Fruit fly (Drosophila melanogaster) whole organism: Measurements from ENCODE around the gene Mcm10.

ENCODE experiments used
- CG8478 ChIP-seq: fragments of >200 bp; optimal IDR thresholded peaks from 2 replicates; lab custom pipeline; 2018; ENCODE audit warnings: inconsistent platforms
- Dll ChIP-seq: fragments of >200 bp; optimal IDR thresholded peaks from 2 replicates; lab custom pipeline; 2017
- EcR ChIP-seq, 2 experiments: fragments of >200 bp; optimal IDR thresholded peaks; 2 replicates each; lab custom pipeline; 2017; ENCODE audit warnings: missing biosample characterization in 2 of 2, missing genetic modification characterization in 2 of 2, missing genetic modification reagents in 2 of 2
- pan ChIP-seq: fragments of >200 bp; optimal IDR thresholded peaks from 2 replicates; lab custom pipeline; 2017
- psq ChIP-seq: fragments of >200 bp; optimal IDR thresholded peaks from 2 replicates; lab custom pipeline; 2017
- usp ChIP-seq: fragments of >200 bp; optimal IDR thresholded peaks from 2 replicates; lab custom pipeline; 2017; ENCODE audit warnings: missing biosample characterization, missing genetic modification characterization, mixed read lengths

Mcm10 gene

DNA sequence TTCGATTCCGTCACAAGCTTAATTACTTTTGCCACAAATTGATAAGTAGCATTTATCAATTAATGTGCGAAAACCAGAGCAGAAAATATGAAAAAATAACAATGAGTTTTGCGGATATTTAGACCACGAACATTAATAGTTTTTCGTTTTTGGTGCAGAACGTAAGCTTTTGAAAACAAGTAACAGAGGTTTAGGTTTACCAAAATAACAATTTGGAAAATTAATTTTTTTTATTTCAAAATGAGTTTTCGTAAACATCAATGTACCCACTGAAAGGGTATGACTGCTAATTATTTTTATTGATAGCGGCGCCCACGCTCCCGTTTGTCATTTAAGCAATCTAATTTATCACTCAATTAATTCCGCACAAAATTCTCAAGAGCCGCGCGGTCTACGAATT lies 15.6 kb downstream of the Mcm10 start:
- no peak for TF ChIP-seq EcR (GFP tag; optimal IDR thresholded peaks at IDR 0.05; lab: Kevin White, UChicago)

DNA sequence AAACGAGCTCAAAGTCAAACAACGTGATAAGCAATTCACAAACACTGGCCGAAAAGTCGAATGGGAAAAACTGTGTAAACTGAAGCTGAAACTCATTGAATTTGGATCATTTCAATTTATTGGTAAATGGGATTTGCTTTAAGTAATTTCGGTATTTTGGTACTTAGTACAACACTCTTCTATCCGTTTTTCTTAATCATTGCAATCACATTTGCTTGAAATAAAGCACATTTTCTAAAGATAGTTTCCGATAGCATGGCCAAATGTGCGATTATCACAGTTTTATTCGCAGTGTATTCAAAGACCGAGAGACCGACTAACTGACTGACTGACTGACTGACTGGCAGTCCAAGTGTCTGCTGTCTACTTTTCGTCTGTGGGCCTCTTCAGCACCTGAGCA lies 16.8 kb downstream of the Mcm10 start:
- TF ChIP-seq CG8478 (lab: Kevin White, UChicago) (no peak), Dll (lab: Kevin White, UChicago) (no peak), psq (lab: Kevin White, UChicago) (no peak), EcR (GFP tag; optimal IDR thresholded peaks at IDR 0.05; lab: Kevin White, UChicago) (no peak), pan (no peak), usp (GFP tag; lab: Kevin White, UChicago) (no peak)

DNA sequence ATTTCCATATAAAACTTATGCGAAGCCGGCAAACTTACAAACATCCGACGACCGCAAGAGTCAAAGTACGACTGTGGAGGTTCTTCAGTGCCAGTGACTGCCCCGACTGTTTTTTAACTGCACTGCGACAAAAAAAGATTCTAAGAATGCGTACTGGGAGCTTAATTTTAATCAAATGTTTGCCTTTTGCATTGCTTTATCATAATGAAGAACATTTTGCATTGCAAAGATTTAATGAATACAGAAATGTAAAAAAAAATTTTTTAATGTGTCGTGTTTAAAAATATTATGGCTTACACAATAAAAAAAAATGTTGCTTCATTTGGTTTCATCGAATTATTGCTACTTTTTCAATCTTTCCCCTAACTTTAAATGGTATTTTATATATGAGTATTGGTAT lies 17.4 kb downstream of the Mcm10 start:
- TF ChIP-seq EcR (GFP tag; optimal IDR thresholded peaks at IDR 0.05; lab: Kevin White, UChicago) (no peak), CG8478 (lab: Kevin White, UChicago) (no peak), Dll (lab: Kevin White, UChicago) (no peak), pan (no peak), psq (lab: Kevin White, UChicago) (no peak), usp (GFP tag; lab: Kevin White, UChicago) (no peak)

- no peak for TF ChIP-seq psq (lab: Kevin White, UChicago)
- no peak for TF ChIP-seq pan
- TF ChIP-seq EcR (GFP tag; optimal IDR thresholded peaks at IDR 0.05; lab: Kevin White, UChicago), result no peak
- TF ChIP-seq Dll (lab: Kevin White, UChicago), result no peak
- TF ChIP-seq usp (GFP tag; lab: Kevin White, UChicago), result no peak
These were observed 19.0 kb downstream of the Mcm10 start, which contains the start of gene Ret for dm6 chr2L:21198633-21199264. TSS of gene Ret (minus strand) at chr2L:21198762.

- TF ChIP-seq Dll (lab: Kevin White, UChicago) (no peak), CG8478 (lab: Kevin White, UChicago) (no peak), EcR (GFP tag; optimal IDR thresholded peaks at IDR 0.05; lab: Kevin White, UChicago) (no peak), psq (lab: Kevin White, UChicago) (no peak)
These were observed 20.5 kb downstream of the Mcm10 start, which contains the start of gene CG31624 for dm6 chr2L:21200275-21200674. TSS of gene CG31624 (minus strand) at chr2L:21200375.

- TF ChIP-seq psq (lab: Kevin White, UChicago) (no peak), pan (no peak), CG8478 (lab: Kevin White, UChicago) (no peak), Dll (lab: Kevin White, UChicago) (no peak), usp (GFP tag; lab: Kevin White, UChicago) (no peak), EcR (GFP tag; optimal IDR thresholded peaks at IDR 0.05; lab: Kevin White, UChicago) (no peak)
These were observed 23.0 kb downstream of the Mcm10 start, which contains the start of gene CG31988 for dm6 chr2L:21202702-21203101. TSS of gene CG31988 (minus strand) at chr2L:21202802.

DNA sequence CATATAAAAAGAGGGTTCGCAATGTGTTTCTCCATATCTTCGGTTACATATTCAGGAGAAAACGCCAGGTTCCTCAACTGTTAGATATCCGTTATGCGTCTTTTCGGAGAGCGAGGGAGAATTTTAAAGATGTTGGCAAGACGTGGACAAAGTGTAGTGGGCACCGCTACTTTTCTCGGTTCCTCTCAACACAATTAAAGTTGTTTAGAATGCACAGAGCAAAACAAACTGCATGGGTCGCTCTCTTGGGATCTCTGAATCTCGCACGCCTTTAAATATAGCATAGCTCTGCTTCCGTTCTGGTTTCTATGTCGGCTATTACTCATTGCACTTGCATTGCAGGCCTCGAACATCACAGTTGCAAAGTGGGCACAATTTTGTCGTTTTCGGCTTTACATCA lies 26.5 kb downstream of the Mcm10 start, which contains the start of gene clumsy:
clumsy (plus strand) TSS at position 301 of the 400 bp plus-strand sequence.
- TF ChIP-seq psq (lab: Kevin White, UChicago), result no peak
- TF ChIP-seq EcR (GFP tag; optimal IDR thresholded peaks at IDR 0.05; lab: Kevin White, UChicago), result no peak
- TF ChIP-seq Dll (lab: Kevin White, UChicago), result no peak
- no peak for TF ChIP-seq pan
- no peak for TF ChIP-seq usp (GFP tag; lab: Kevin White, UChicago)
- TF ChIP-seq CG8478 (lab: Kevin White, UChicago), result no peak

- no peak for TF ChIP-seq psq (lab: Kevin White, UChicago)
- TF ChIP-seq CG8478 (lab: Kevin White, UChicago), result no peak
- TF ChIP-seq Dll (lab: Kevin White, UChicago), result no peak
- TF ChIP-seq pan, result no peak
- TF ChIP-seq EcR (GFP tag; optimal IDR thresholded peaks at IDR 0.05; lab: Kevin White, UChicago), result no peak
- TF ChIP-seq usp (GFP tag; lab: Kevin White, UChicago), result no peak
These were observed 35.2 kb downstream of the Mcm10 start for dm6 chr2L:21214961-21215362.

- TF ChIP-seq psq (lab: Kevin White, UChicago) (no peak), EcR (GFP tag; optimal IDR thresholded peaks at IDR 0.05; lab: Kevin White, UChicago) (no peak), CG8478 (lab: Kevin White, UChicago) (no peak), Dll (lab: Kevin White, UChicago) (no peak), usp (GFP tag; lab: Kevin White, UChicago) (no peak), pan (no peak)
These were observed 38.6 kb downstream of the Mcm10 start, which contains the start of gene CG8679 for dm6 chr2L:21218240-21218911. TSS of gene CG8679 (minus strand) at chr2L:21218544.

- TF ChIP-seq EcR (GFP tag; optimal IDR thresholded peaks at IDR 0.05; lab: Kevin White, UChicago), result no peak
- TF ChIP-seq pan, result no peak
These were observed 39.1 kb downstream of the Mcm10 start for dm6 chr2L:21218912-21219246.

DNA sequence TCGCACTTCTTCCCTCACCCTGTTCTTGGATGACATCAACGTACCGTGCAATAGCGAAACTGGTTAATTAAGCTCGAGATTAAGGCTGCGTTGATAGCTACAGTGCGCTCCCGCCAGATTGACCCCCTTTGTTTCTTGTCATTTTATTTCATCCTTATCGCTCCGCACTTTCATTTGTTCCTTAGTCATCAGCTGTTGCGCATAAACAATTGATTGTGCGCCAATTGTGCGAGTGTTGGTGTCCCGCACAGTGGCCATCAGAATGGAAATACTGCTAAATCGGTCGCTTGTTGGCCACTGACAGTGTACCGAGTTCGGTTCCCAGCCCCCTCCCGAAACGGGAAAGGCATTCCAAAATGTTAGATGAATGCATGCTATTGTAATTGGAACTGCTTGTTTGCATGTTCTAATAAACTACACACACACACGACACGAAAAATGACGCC lies 39.9 kb downstream of the Mcm10 start:
- no peak for TF ChIP-seq pan
- no peak for TF ChIP-seq Dll (lab: Kevin White, UChicago)
- TF ChIP-seq CG8478 (lab: Kevin White, UChicago), result no peak
- no peak for TF ChIP-seq EcR (GFP tag; optimal IDR thresholded peaks at IDR 0.05; lab: Kevin White, UChicago)
- no peak for TF ChIP-seq psq (lab: Kevin White, UChicago)
- TF ChIP-seq usp (GFP tag; lab: Kevin White, UChicago), result no peak

- TF ChIP-seq Dll (lab: Kevin White, UChicago), result no peak
- TF ChIP-seq CG8478 (lab: Kevin White, UChicago), result no peak
- TF ChIP-seq usp (GFP tag; lab: Kevin White, UChicago), result no peak
- no peak for TF ChIP-seq EcR (GFP tag; optimal IDR thresholded peaks at IDR 0.05; lab: Kevin White, UChicago)
- no peak for TF ChIP-seq psq (lab: Kevin White, UChicago)
- TF ChIP-seq pan, result no peak
These were observed 40.7 kb downstream of the Mcm10 start, which contains the start of gene Atg18b for dm6 chr2L:21220396-21220795. TSS of gene Atg18b (minus strand) at chr2L:21220572.
